Worm (Caenorhabditis elegans): ENCODE measurements around the gene ZK836.3.

DNA sequence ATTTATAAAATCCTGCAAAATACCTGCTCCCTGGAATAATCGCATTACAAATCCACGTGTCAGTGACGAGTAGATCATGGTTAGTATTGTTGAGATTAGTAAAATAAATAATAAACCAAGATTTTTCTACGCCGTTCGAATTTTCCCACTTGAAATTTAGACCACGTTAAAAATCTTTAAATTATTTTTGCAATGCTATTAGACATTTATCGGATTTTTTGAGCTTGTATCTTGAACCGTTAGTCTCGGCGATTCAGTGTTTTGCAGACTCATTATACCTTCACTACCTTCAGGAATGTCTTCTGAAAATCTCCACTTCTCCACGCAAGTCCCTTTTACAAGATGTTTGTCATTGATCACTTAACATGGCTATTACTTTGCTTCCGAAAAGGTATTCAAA, 33.5 kb downstream of the ZK836.3 start, which contains the start of gene C27A7.5:
- no peak for TF ChIP-seq aha-1 (tag)
- no peak for TF ChIP-seq Y5F2A.4 (GFP tag; optimal IDR thresholded peaks at IDR 0.05)
- no peak for TF ChIP-seq daf-19 (GFP tag; conservative IDR thresholded peaks at IDR 0.05)
- no peak for TF ChIP-seq pqm-1 (tag; optimal IDR thresholded peaks at IDR 0.05)
- no peak for TF ChIP-seq saeg-2 (GFP tag; IDR thresholded peaks at IDR 0.05)
- TF ChIP-seq pha-4 (GFP tag; IDR thresholded peaks at IDR 0.05), result no peak
- no peak for TF ChIP-seq pha-4 (tag; optimal IDR thresholded peaks at IDR 0.05)
- TF ChIP-seq nhr-237 (tag; optimal IDR thresholded peaks at IDR 0.05), result no peak
- no peak for TF ChIP-seq nhr-76 (tag; optimal IDR thresholded peaks at IDR 0.05)
- no peak for TF ChIP-seq F10B5.3 (tag; optimal IDR thresholded peaks at IDR 0.05)
- TF ChIP-seq ztf-11 (tag; optimal IDR thresholded peaks at IDR 0.05), result no peak
